Fruit fly (Drosophila melanogaster) whole organism, embryonic: Measurements from ENCODE around the gene BNIP3.

Experiments
- Abd-B ChIP-seq: fragments of 200-800 bp; sonication (Bioruptor generic); optimal IDR thresholded peaks from 2 replicates; lab custom pipeline; 2018; ENCODE audit warnings: missing biosample characterization, mild to moderate bottlenecking, missing genetic modification characterization, moderate library complexity
- CG10366 ChIP-seq: fragments of 200-800 bp; sonication (Bioruptor generic); IDR thresholded peaks from 2 replicates; pipeline ENCODE4 v1.3.6; 2022; ENCODE audit warnings: missing biosample characterization, missing genetic modification characterization
- CG10431 ChIP-seq: fragments of 200-800 bp; sonication (Bioruptor generic); optimal IDR thresholded peaks from 3 replicates; lab custom pipeline; 2018; ENCODE audit warnings: missing biosample characterization, mild to moderate bottlenecking, missing genetic modification characterization
- CG10543 ChIP-seq: fragments of 200-800 bp; sonication (Bioruptor generic); optimal IDR thresholded peaks from 3 replicates; lab custom pipeline; 2017; ENCODE audit warnings: missing biosample characterization, mild to moderate bottlenecking, missing genetic modification characterization, moderate library complexity
- CG11085 ChIP-seq: fragments of 200-800 bp; sonication (Bioruptor generic); IDR thresholded peaks from 2 replicates; pipeline ENCODE4 v1.3.6; 2022; ENCODE audit warnings: missing biosample characterization, missing genetic modification characterization
- CG11560 ChIP-seq: fragments of 200-800 bp; sonication (Bioruptor generic); IDR thresholded peaks from 3 replicates; pipeline ENCODE4 v1.3.6; 2022; ENCODE audit warnings: missing biosample characterization, missing genetic modification characterization
- CG14050 ChIP-seq: fragments of 200-800 bp; sonication (Bioruptor generic); IDR thresholded peaks from 3 replicates; pipeline ENCODE4 v1.3.6; 2022; ENCODE audit warnings: missing biosample characterization, missing genetic modification characterization
- CG14860 ChIP-seq: fragments of 200-800 bp; sonication (Bioruptor generic); IDR thresholded peaks from 3 replicates; pipeline ENCODE4 v1.3.6; 2022; ENCODE audit warnings: missing biosample characterization, missing genetic modification characterization; ENCODE audit not compliant: partially characterized antibody
- CG15514 ChIP-seq: fragments of 200-800 bp; sonication (Bioruptor generic); optimal IDR thresholded peaks from 3 replicates; lab custom pipeline; 2017; ENCODE audit warnings: missing biosample characterization, missing genetic modification characterization, mild to moderate bottlenecking, moderate library complexity, missing genetic modification reagents
- CG1602 ChIP-seq: fragments of 200-800 bp; sonication (Bioruptor generic); optimal IDR thresholded peaks from 3 replicates; lab custom pipeline; 2016; ENCODE audit warnings: missing biosample characterization, missing genetic modification characterization
- CG16863 ChIP-seq: fragments of 200-800 bp; sonication (Bioruptor generic); optimal IDR thresholded peaks from 3 replicates; lab custom pipeline; 2016; ENCODE audit warnings: missing biosample characterization, missing genetic modification characterization
- CG17328 ChIP-seq: fragments of 200-800 bp; sonication (Bioruptor generic); IDR thresholded peaks from 2 replicates; pipeline ENCODE4 v1.3.6; 2022; ENCODE audit warnings: missing biosample characterization, missing genetic modification characterization
- CG18011 ChIP-seq: fragments of 200-800 bp; sonication (Bioruptor generic); optimal IDR thresholded peaks from 2 replicates; lab custom pipeline; 2017; ENCODE audit warnings: missing biosample characterization, missing genetic modification characterization, mild to moderate bottlenecking, moderate library complexity, missing genotype
- CG2129 ChIP-seq: fragments of 200-800 bp; sonication (Bioruptor generic); IDR thresholded peaks from 2 replicates; pipeline ENCODE4 v1.3.6; 2022; ENCODE audit warnings: missing biosample characterization, missing genetic modification characterization; ENCODE audit not compliant: partially characterized antibody
- CG3065 ChIP-seq: fragments of 200-800 bp; sonication (Bioruptor generic); optimal IDR thresholded peaks from 2 replicates; lab custom pipeline; 2016; ENCODE audit warnings: missing biosample characterization, missing genetic modification characterization
- CG4707 ChIP-seq: fragments of 200-800 bp; sonication (Bioruptor generic); optimal IDR thresholded peaks from 2 replicates; lab custom pipeline; 2018; ENCODE audit warnings: missing biosample characterization, mild to moderate bottlenecking, missing genetic modification characterization, moderate library complexity
- CG6175 ChIP-seq: fragments of 200-800 bp; sonication (Bioruptor generic); IDR thresholded peaks from 3 replicates; pipeline ENCODE4 v1.3.6; 2022; ENCODE audit warnings: missing biosample characterization, missing genetic modification characterization
- CG6854 ChIP-seq: fragments of 200-800 bp; sonication (Bioruptor generic); optimal IDR thresholded peaks from 3 replicates; lab custom pipeline; 2017; ENCODE audit warnings: missing biosample characterization, mild to moderate bottlenecking, missing genetic modification characterization
- CG7372 ChIP-seq: fragments of 200-800 bp; sonication (Bioruptor generic); IDR thresholded peaks from 2 replicates; pipeline ENCODE4 v1.3.6; 2022; ENCODE audit warnings: missing biosample characterization, missing genetic modification characterization
- CG8924 ChIP-seq: fragments of 200-800 bp; optimal IDR thresholded peaks from 3 replicates; lab custom pipeline; 2019; ENCODE audit warnings: missing biosample characterization, mild to moderate bottlenecking, missing genetic modification characterization, moderate library complexity
- CG9876 ChIP-seq: fragments of 200-800 bp; sonication (Bioruptor generic); optimal IDR thresholded peaks from 2 replicates; lab custom pipeline; 2016; ENCODE audit warnings: missing biosample characterization, missing genetic modification characterization
- Dad ChIP-seq: fragments of 200-800 bp; sonication (Bioruptor generic); optimal IDR thresholded peaks from 3 replicates; lab custom pipeline; 2016; ENCODE audit warnings: missing biosample characterization, missing genetic modification characterization
- HHEX ChIP-seq: fragments of 200-800 bp; sonication (Bioruptor generic); optimal IDR thresholded peaks from 3 replicates; lab custom pipeline; 2017; ENCODE audit warnings: missing biosample characterization, mild to moderate bottlenecking, missing genetic modification characterization, missing genetic modification reagents
- Kr ChIP-seq: fragments of 200-800 bp; sonication (Bioruptor generic); optimal IDR thresholded peaks from 2 replicates; lab custom pipeline; 2017; ENCODE audit warnings: missing biosample characterization, mild to moderate bottlenecking, missing genetic modification characterization
- Poxn ChIP-seq: fragments of 200-800 bp; sonication (Bioruptor generic); IDR thresholded peaks from 2 replicates; pipeline ENCODE4 v1.3.6; 2022; ENCODE audit warnings: missing biosample characterization, missing genetic modification characterization
- Ravus ChIP-seq: fragments of 200-800 bp; sonication (Bioruptor generic); IDR thresholded peaks from 2 replicates; pipeline ENCODE4 v1.3.6; 2022; ENCODE audit warnings: missing biosample characterization, missing genetic modification characterization
- Scr ChIP-seq: fragments of 200-800 bp; sonication (Bioruptor generic); IDR thresholded peaks from 2 replicates; pipeline ENCODE4 v1.3.6; 2022; ENCODE audit warnings: missing biosample characterization, missing genetic modification characterization; ENCODE audit not compliant: partially characterized antibody
- Sox100B ChIP-seq: fragments of 200-800 bp; sonication (Bioruptor generic); optimal IDR thresholded peaks from 3 replicates; lab custom pipeline; 2018; ENCODE audit warnings: missing biosample characterization, mild to moderate bottlenecking, missing genetic modification characterization
- ab ChIP-seq: fragments of 200-800 bp; sonication (Bioruptor generic); optimal IDR thresholded peaks from 2 replicates; lab custom pipeline; 2016; ENCODE audit warnings: missing biosample characterization, missing genetic modification characterization
- ara ChIP-seq: fragments of 200-800 bp; sonication (Bioruptor generic); IDR thresholded peaks from 2 replicates; pipeline ENCODE4 v1.3.6; 2022; ENCODE audit warnings: missing biosample characterization, missing genetic modification characterization
- bcd ChIP-seq: fragments of 200-800 bp; sonication (Bioruptor generic); optimal IDR thresholded peaks from 2 replicates; lab custom pipeline; 2017; ENCODE audit warnings: missing biosample characterization, mild to moderate bottlenecking, missing genetic modification characterization
- bigmax ChIP-seq: fragments of 200-800 bp; sonication (Bioruptor generic); optimal IDR thresholded peaks from 2 replicates; lab custom pipeline; 2018; ENCODE audit warnings: missing biosample characterization, mild to moderate bottlenecking, missing genetic modification characterization
- chn ChIP-seq: fragments of 200-800 bp; sonication (Bioruptor generic); optimal IDR thresholded peaks from 2 replicates; lab custom pipeline; 2016; ENCODE audit warnings: missing biosample characterization, missing genetic modification characterization
- ci ChIP-seq: fragments of 200-800 bp; sonication (Bioruptor generic); IDR thresholded peaks from 3 replicates; pipeline ENCODE4 v1.3.6; 2022; ENCODE audit warnings: missing biosample characterization, missing genetic modification characterization
- corto ChIP-seq: fragments of 200-800 bp; sonication (Bioruptor generic); optimal IDR thresholded peaks from 2 replicates; lab custom pipeline; 2016; ENCODE audit warnings: missing biosample characterization, mild to moderate bottlenecking, missing genetic modification characterization, moderate library complexity
- dan ChIP-seq: fragments of 200-800 bp; sonication (Bioruptor generic); IDR thresholded peaks from 2 replicates; pipeline ENCODE4 v1.3.6; 2022; ENCODE audit warnings: missing biosample characterization, missing genetic modification characterization
- dm ChIP-seq: fragments of 200-800 bp; sonication (Bioruptor generic); optimal IDR thresholded peaks from 3 replicates; lab custom pipeline; 2016; ENCODE audit warnings: missing biosample characterization, missing genetic modification characterization
- ems ChIP-seq: fragments of 200-800 bp; sonication (Bioruptor generic); optimal IDR thresholded peaks from 3 replicates; lab custom pipeline; 2016; ENCODE audit warnings: missing biosample characterization, missing genetic modification characterization
- gem ChIP-seq: fragments of 200-800 bp; sonication (Bioruptor generic); optimal IDR thresholded peaks from 2 replicates; lab custom pipeline; 2019; ENCODE audit warnings: missing biosample characterization, mild to moderate bottlenecking, missing genetic modification characterization, moderate library complexity
- grn ChIP-seq: fragments of 200-800 bp; sonication (Bioruptor generic); optimal IDR thresholded peaks from 3 replicates; lab custom pipeline; 2017; ENCODE audit warnings: missing biosample characterization, missing genetic modification characterization
- hkb ChIP-seq, 2 experiments: fragments of 200-800 bp in 1 of 2; fragments of >200 bp in 1 of 2; sonication (Bioruptor generic) in 1 of 2; IDR thresholded peaks in 1 of 2; optimal IDR thresholded peaks in 1 of 2; 2 replicates each; pipeline versions ENCODE4 v1.3.6 to Lab custom; 2017 to 2022; ENCODE audit warnings: missing biosample characterization in 1 of 2, missing genetic modification characterization in 1 of 2
- lab ChIP-seq: fragments of 200-800 bp; sonication (Bioruptor generic); optimal IDR thresholded peaks from 3 replicates; lab custom pipeline; 2017; ENCODE audit warnings: missing biosample characterization, missing genetic modification characterization, mild to moderate bottlenecking, moderate library complexity, missing genetic modification reagents
- sc ChIP-seq, 3 experiments: fragments of >200 bp in 2 of 3; fragments of 200-800 bp in 1 of 3; sonication (Bioruptor generic) in 1 of 3; optimal IDR thresholded peaks; 2 replicates in 2 of 3; 3 replicates in 1 of 3; lab custom pipeline; 2017; ENCODE audit warnings: mild to moderate bottlenecking in 1 of 3, missing biosample characterization in 1 of 3, missing genetic modification characterization in 1 of 3, missing genetic modification reagents in 1 of 3
- schlank ChIP-seq: fragments of 200-800 bp; sonication (Bioruptor generic); optimal IDR thresholded peaks from 2 replicates; lab custom pipeline; 2018; ENCODE audit warnings: missing biosample characterization, mild to moderate bottlenecking, missing genetic modification characterization
- sens-2 ChIP-seq: fragments of 200-800 bp; sonication (Bioruptor generic); IDR thresholded peaks from 2 replicates; pipeline ENCODE4 v1.3.6; 2022; ENCODE audit warnings: missing biosample characterization, missing genetic modification characterization
- stwl ChIP-seq: fragments of 200-800 bp; sonication (Bioruptor generic); optimal IDR thresholded peaks from 3 replicates; lab custom pipeline; 2018; ENCODE audit warnings: missing biosample characterization, mild to moderate bottlenecking, missing genetic modification characterization, moderate library complexity
- tup ChIP-seq: fragments of 200-800 bp; sonication (Bioruptor generic); optimal IDR thresholded peaks from 2 replicates; lab custom pipeline; 2016; ENCODE audit warnings: missing biosample characterization, mild to moderate bottlenecking, missing genetic modification characterization, moderate library complexity

Gene BNIP3

dm6 chr3L:20493417-20494261 lies 25.6 kb downstream of the BNIP3 start (continued):
- TF ChIP-seq CG10543 (peak; percentile 15), bcd (peak; percentile 69), Kr (GFP tag; lab: Kevin White, UChicago) (no peak), lab (GFP tag; lab: Kevin White, UChicago) (peak; percentile 85), CG18011 (peak; percentile 10), Scr (GFP tag; lab: Robert Waterston, UW) (no peak), CG4707 (no peak), tup (GFP tag; lab: Kevin White, UChicago) (no peak), dm (no peak), ab (GFP tag; lab: Kevin White, UChicago) (no peak), CG6175 (GFP tag; lab: Robert Waterston, UW) (no peak), grn (GFP tag; lab: Kevin White, UChicago) (no peak), bigmax (no peak), stwl (tag; lab: Kevin White, UChicago) (no peak), gem (peak; percentile 88), corto (GFP tag; lab: Kevin White, UChicago) (peak; percentile 59), Abd-B (peak; percentile 46), CG11560 (tag; lab: Robert Waterston, UW) (no peak), CG9876 (GFP tag; lab: Kevin White, UChicago) (no peak), CG7372 (GFP tag; lab: Robert Waterston, UW) (peak; percentile 55), Sox100B (peak; percentile 58), CG14050 (GFP tag; lab: Robert Waterston, UW) (peak; percentile 67), CG8924 (tag; lab: Kevin White, UChicago) (peak; percentile 84), chn (GFP tag; lab: Kevin White, UChicago) (no peak), CG1602 (GFP tag; lab: Kevin White, UChicago) (peak; percentile 13), CG15514 (GFP tag; lab: Kevin White, UChicago) (peak; percentile 56), ci (GFP tag; lab: Robert Waterston, UW) (peak; percentile 69), CG17328 (GFP tag; lab: Robert Waterston, UW) (peak; percentile 74), sc (optimal IDR thresholded peaks at IDR 0.05; lab: Kevin White, UChicago) (no peak), sc (GFP tag; optimal IDR thresholded peaks at IDR 0.05; lab: Kevin White, UChicago) (no peak), CG10366 (GFP tag; lab: Robert Waterston, UW) (peak; percentile 77), dan (no peak), CG3065 (GFP tag; lab: Kevin White, UChicago) (no peak), hkb (optimal IDR thresholded peaks at IDR 0.05; lab: Kevin White, UChicago) (no peak), hkb (GFP tag; IDR thresholded peaks at IDR 0.05; lab: Robert Waterston, UW) (peak; percentile 76), Poxn (GFP tag; lab: Robert Waterston, UW) (0 out of 2 replicates have a peak, but pooled peaks have one; percentile 34), ems (GFP tag; lab: Kevin White, UChicago) (peak; percentile 20), CG11085 (GFP tag; lab: Robert Waterston, UW) (peak; percentile 58; the same call in 1 of the 2 replicates), CG10431 (GFP tag; lab: Kevin White, UChicago) (peak; percentile 37), CG14860 (GFP tag; lab: Robert Waterston, UW) (no peak), schlank (tag; lab: Kevin White, UChicago) (no peak), Ravus (GFP tag; lab: Robert Waterston, UW) (no peak), HHEX (GFP tag; lab: Kevin White, UChicago) (peak; percentile 72), CG2129 (GFP tag; lab: Robert Waterston, UW) (no peak), Dad (GFP tag; lab: Kevin White, UChicago) (peak; percentile 21), sens-2 (0 out of 2 replicates have a peak, but pooled peaks have one; percentile 20), CG6854 (GFP tag; lab: Kevin White, UChicago) (peak; percentile 54), CG16863 (GFP tag; lab: Kevin White, UChicago) (no peak), ara (GFP tag; lab: Robert Waterston, UW) (peak; percentile 50; the same call in 1 of the 2 replicates)
